Worm (Caenorhabditis elegans) whole organism, early embryonic: Measurements from ENCODE around the gene C53D6.4.

ENCODE experiments used
- aly-1 ChIP-seq: sonication (generic microtip); optimal IDR thresholded peaks from 2 replicates; lab custom pipeline; 2016; ENCODE audit warnings: missing genetic modification characterization, missing compliant biosample characterization
- ama-1 ChIP-seq: fragments of 150-350 bp; optimal IDR thresholded peaks from 2 replicates; lab custom pipeline; 2014
- flt-1 ChIP-seq: fragments of 200-800 bp; sonication (Bioruptor generic); IDR thresholded peaks from 2 replicates; pipeline ENCODE4 v1.3.6; 2022; ENCODE audit warnings: missing genetic modification characterization, missing compliant biosample characterization
- tbx-11 ChIP-seq: fragments of 200-800 bp; sonication (Bioruptor generic); IDR thresholded peaks from 2 replicates; pipeline ENCODE4 v1.3.6; 2022; ENCODE audit warnings: missing genetic modification characterization, missing compliant biosample characterization
- tbx-37 ChIP-seq: fragments of 200-800 bp; sonication (Bioruptor generic); conservative IDR thresholded peaks from 2 replicates; pipeline ENCODE4 v1.3.6; 2022; ENCODE audit warnings: missing genetic modification reagents, missing genetic modification characterization, missing compliant biosample characterization
- tra-4 ChIP-seq: sonication (generic microtip); optimal IDR thresholded peaks from 2 replicates; lab custom pipeline; 2017; ENCODE audit warnings: missing genetic modification characterization, missing compliant biosample characterization

DNA sequence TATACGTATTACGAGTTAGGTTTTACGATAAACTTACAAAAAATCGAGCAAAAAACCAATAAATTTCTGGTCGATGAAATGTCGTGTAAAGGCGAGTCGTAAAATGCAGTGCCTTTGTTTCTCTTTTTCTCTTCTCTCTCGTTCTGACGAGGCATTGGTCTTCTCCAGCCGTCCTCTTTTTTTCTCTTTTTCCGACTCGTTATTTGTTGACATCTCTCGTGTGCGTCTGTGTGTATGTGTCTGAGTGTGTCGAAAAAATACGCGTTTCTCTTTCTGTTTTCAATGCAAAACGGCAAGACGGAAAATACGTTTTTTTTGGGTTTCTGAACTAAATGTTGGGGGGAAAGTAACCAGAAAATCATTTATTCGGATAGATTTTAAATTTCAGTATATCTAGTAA is 11.8 kb upstream of the C53D6.4 start, which contains the start of gene C53D6.6:
- TF ChIP-seq tbx-37 (GFP tag; lab: Robert Waterston, UW) (no peak), ama-1 (lab: Kevin White, UChicago) (no peak), aly-1 (no peak), flt-1 (no peak), tbx-11 (no peak), tra-4 (no peak)
